Worm (Caenorhabditis elegans) whole organism, mixed stage, embryonic: ENCODE results near the gene Y73B6BL.12.

Experiments used
- ces-1 ChIP-seq: fragments of 150-350 bp; optimal IDR thresholded peaks from 2 replicates; lab custom pipeline; 2014; ENCODE audit warnings: missing biosample characterization, missing genetic modification reagents, missing genetic modification characterization
- nhr-237 ChIP-seq: fragments of 150-350 bp; optimal IDR thresholded peaks from 2 replicates; lab custom pipeline; 2014; ENCODE audit warnings: missing biosample characterization, missing genetic modification characterization

ce11 chrIV:6321667-6322066 is 4.4 kb upstream of the Y73B6BL.12 start, which contains the start of gene Y73B6BL.29:
- TF ChIP-seq ces-1 (GFP tag; lab: Kevin White, UChicago) (peak; percentile 98), nhr-237 (peak; percentile 50)
